Worm (Caenorhabditis elegans) whole organism, midembryonic: ENCODE data around the gene D1053.3.
A peak's percentile ranks its signal among the peaks of the same experiment; 100 is the strongest.

Experiments
- T22C8.4 ChIP-seq: fragments of 200-800 bp; sonication (Bioruptor generic); IDR thresholded peaks from 2 replicates; pipeline ENCODE4 v1.3.6; 2022; ENCODE audit warnings: missing genetic modification characterization, missing compliant biosample characterization
- cog-1 ChIP-seq: sonication (generic microtip); optimal IDR thresholded peaks from 2 replicates; lab custom pipeline; 2016; ENCODE audit warnings: missing genetic modification characterization, missing compliant biosample characterization
- flt-1 ChIP-seq: fragments of 200-800 bp; sonication (Bioruptor generic); IDR thresholded peaks from 2 replicates; pipeline ENCODE4 v1.3.6; 2022; ENCODE audit warnings: missing genetic modification characterization, missing compliant biosample characterization
- klf-2 ChIP-seq: fragments of 200-800 bp; sonication (Bioruptor generic); conservative IDR thresholded peaks from 2 replicates; pipeline ENCODE4 v1.3.6; 2022; ENCODE audit warnings: missing genetic modification reagents, missing genetic modification characterization, missing compliant biosample characterization
- med-1 ChIP-seq: sonication (generic microtip); optimal IDR thresholded peaks from 2 replicates; lab custom pipeline; 2017; ENCODE audit warnings: missing genetic modification characterization, mild to moderate bottlenecking, missing compliant biosample characterization, antibody characterized with exemption, missing genetic modification reagents; ENCODE audit not compliant: insufficient read depth
- ref-1 ChIP-seq: fragments of 200-800 bp; sonication (Bioruptor generic); conservative IDR thresholded peaks from 2 replicates; pipeline ENCODE4 v1.3.6; 2022; ENCODE audit warnings: missing genetic modification reagents, missing genetic modification characterization, missing compliant biosample characterization
- tab-1 ChIP-seq: fragments of 200-800 bp; sonication (Bioruptor generic); IDR thresholded peaks from 2 replicates; pipeline ENCODE4 v1.3.6; 2022; ENCODE audit warnings: missing genetic modification characterization, missing compliant biosample characterization
- ztf-23 ChIP-seq: fragments of 200-800 bp; sonication (Bioruptor generic); IDR thresholded peaks from 2 replicates; pipeline ENCODE4 v1.3.6; 2022; ENCODE audit warnings: missing genetic modification reagents, missing genetic modification characterization, missing compliant biosample characterization
- ztf-29 ChIP-seq: fragments of 200-800 bp; sonication (Bioruptor generic); IDR thresholded peaks from 2 replicates; pipeline ENCODE4 v1.3.6; 2022; ENCODE audit warnings: missing genetic modification reagents, missing genetic modification characterization, missing compliant biosample characterization

The D1053.3 gene

DNA sequence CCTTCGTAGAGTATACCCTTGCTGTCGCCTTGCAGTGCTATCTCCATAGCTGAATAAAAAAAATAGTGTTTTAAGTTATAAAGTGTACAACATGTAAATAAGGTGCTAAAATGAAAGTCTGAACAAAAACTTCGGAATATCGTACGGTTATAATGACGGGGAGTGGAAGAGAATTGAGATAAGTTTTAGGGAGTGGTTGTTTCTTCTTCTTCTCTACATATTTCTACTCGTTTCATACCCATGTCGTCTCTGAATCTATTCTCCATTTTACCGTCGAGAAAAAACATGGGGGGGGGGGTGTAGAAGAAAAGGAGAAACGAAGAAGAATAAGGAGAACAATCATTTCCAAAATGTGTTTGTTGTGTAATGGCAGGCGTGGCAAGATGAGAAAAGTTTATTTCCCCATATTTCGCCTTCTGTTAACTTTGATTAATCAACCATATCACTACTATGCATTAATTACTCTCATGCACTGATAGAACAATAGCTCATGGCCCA lies 20.4 kb downstream of the D1053.3 start, which contains the start of gene C44C10.9:
C44C10.9 (minus strand) TSS at position 51 of the 498 bp plus-strand sequence.
- no peak for TF ChIP-seq tab-1 (GFP tag; lab: Robert Waterston, UW)
- no peak for TF ChIP-seq cog-1 (tag; lab: Kevin White, UChicago)
- TF ChIP-seq flt-1 (GFP tag; lab: Robert Waterston, UW): no peak
- TF ChIP-seq ztf-29 (GFP tag; lab: Robert Waterston, UW): no peak
- no peak for TF ChIP-seq klf-2 (GFP tag; lab: Robert Waterston, UW)
- no peak for TF ChIP-seq ref-1 (GFP tag; lab: Robert Waterston, UW)
- TF ChIP-seq med-1 (GFP tag; lab: Kevin White, UChicago): no peak
- TF ChIP-seq T22C8.4 (GFP tag; lab: Robert Waterston, UW): no peak
- TF ChIP-seq ztf-23 (GFP tag; lab: Robert Waterston, UW): no peak

DNA sequence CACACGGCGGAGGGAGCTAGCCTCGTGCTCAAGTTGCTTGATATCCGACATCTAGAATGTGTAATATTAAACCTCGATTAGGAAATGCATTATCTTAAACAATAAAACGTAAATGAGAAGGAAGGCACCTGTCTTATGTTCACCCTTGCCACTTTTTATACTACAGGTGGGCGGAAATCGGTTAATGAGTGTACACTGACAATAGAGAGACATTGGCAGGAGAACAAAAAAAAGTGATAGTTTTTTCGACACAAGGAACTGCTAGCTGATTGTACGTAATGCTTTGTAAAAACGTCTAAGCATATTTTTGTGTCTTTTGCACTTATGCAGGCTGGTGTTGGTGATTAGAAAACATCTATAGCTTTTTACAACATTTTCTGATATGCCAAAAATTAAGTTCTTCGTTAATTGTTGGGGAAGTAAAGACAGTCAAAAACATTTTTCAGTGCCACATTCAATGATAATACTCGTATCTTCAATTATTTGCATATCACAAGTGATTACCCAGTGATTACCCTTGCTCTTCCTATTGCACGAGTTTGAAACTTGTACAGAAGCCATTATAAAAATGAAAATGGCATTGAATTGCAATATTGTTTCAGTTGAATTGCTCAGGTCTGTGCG lies 24.6 kb downstream of the D1053.3 start, which contains the start of gene col-180:
col-180 (minus strand) TSS at position 51 of the 624 bp plus-strand sequence.
- TF ChIP-seq klf-2 (GFP tag; lab: Robert Waterston, UW) (no peak), cog-1 (tag; lab: Kevin White, UChicago) (no peak), ref-1 (GFP tag; lab: Robert Waterston, UW) (no peak), ztf-29 (GFP tag; lab: Robert Waterston, UW) (no peak), med-1 (GFP tag; lab: Kevin White, UChicago) (no peak), T22C8.4 (GFP tag; lab: Robert Waterston, UW) (no peak), tab-1 (GFP tag; lab: Robert Waterston, UW) (no peak), ztf-23 (GFP tag; lab: Robert Waterston, UW) (no peak), flt-1 (GFP tag; lab: Robert Waterston, UW) (no peak)

DNA sequence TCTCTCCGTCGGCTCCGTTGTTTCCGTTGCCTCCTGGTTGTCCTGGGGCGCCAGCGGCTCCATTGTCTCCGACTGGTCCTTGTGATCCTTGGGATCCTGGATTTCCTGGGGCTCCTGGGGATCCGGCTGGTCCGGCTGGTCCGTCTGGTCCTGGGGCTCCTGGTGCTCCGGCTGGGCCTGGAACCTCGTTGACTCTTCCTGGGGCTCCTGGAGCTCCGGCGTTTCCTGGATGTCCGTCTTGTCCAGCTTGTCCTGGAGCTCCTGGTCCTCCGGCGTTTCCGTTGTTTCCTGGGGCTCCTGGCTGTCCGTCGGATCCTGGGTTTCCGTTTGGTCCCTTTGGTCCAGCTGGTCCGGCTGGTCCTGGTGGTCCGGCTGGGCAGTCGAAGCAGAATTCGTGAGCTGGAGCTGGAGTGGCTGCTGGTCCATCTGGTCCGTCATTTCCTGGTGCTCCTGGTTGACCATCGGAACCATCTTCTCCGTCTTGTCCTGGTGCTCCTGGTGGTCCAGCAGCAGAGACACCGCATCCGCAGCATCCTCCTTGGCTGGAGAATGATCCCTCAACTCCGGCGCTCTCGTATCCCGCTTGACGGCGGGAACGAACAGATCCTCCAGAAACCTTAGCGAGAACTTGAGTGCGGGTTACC lies 25.4 kb downstream of the D1053.3 start:
- TF ChIP-seq klf-2 (GFP tag; lab: Robert Waterston, UW) (no peak), T22C8.4 (GFP tag; lab: Robert Waterston, UW) (no peak), tab-1 (GFP tag; lab: Robert Waterston, UW) (no peak), ref-1 (GFP tag; lab: Robert Waterston, UW) (no peak), flt-1 (GFP tag; lab: Robert Waterston, UW) (no peak), ztf-29 (GFP tag; lab: Robert Waterston, UW) (no peak), med-1 (GFP tag; lab: Kevin White, UChicago) (no peak), ztf-23 (GFP tag; lab: Robert Waterston, UW) (no peak), cog-1 (tag; lab: Kevin White, UChicago) (no peak)

DNA sequence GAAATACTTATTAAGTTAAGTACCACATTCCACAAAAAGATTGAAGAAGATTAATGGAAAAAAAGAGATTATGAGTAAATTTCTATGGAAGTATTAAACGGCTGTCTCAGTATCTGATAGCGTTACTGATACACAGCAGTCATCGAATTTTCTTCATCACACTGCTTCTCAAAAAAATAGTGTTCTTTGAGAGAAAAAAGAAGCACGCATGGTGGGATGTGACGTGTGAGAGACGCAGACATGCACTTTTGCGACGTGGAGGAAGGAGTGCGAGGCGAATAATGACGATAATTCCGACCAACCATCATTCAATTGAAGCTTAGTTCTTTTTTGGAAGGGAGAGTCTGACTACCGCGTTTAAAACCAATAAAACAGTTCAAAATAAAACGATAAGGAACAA lies 26.7 kb downstream of the D1053.3 start, which contains the start of gene C44C10.11:
C44C10.11 (minus strand) TSS at position 115 of the 400 bp plus-strand sequence.
- TF ChIP-seq T22C8.4 (GFP tag; lab: Robert Waterston, UW): no peak
- no peak for TF ChIP-seq ref-1 (GFP tag; lab: Robert Waterston, UW)

DNA sequence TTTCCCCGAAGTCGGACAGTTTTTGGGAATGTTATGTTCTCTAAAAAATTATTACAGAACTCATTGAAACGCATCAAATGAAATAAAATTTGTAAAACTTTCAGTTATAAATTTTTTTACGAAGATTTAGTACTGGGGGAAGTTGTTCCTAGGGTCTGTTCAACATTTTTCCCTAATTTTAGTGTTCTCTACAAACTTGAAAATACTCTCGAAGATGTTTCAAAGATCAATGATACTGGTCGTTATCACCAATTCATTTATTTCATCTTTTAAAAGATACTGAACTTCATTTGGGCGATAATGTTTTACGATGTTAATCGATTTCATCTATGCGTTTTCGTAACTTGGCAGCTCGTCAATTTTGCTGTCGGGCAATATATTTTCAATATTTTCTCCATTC lies 34.7 kb downstream of the D1053.3 start, which contains the start of gene C44C10.3:
C44C10.3 (plus strand) TSS at position 301 of the 400 bp plus-strand sequence.
- no peak for TF ChIP-seq tab-1 (GFP tag; lab: Robert Waterston, UW)
- TF ChIP-seq cog-1 (tag; lab: Kevin White, UChicago): no peak
- TF ChIP-seq ref-1 (GFP tag; lab: Robert Waterston, UW): no peak

DNA sequence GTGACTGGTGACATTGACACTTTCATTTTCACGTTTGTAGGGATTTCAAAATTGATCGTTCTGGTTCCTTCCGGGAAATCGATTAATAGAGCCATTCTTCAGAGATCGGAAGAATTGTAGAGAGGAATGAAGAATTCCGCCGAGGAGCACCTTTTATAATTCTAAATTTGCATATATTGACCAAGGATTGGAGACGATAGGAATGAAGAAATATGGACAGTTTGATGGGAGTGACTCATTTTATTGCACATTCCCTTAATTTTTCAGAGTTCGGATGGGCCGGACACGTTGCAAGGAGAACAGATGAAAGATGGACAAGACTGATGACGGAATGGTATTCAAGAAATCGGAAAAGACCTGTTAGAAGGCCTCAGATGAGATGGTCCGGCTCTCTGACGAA lies 36.7 kb downstream of the D1053.3 start, which contains the start of gene C44C10.15:
C44C10.15 (minus strand) TSS at position 101 of the 400 bp plus-strand sequence.
- TF ChIP-seq klf-2 (GFP tag; lab: Robert Waterston, UW) (no peak), med-1 (GFP tag; lab: Kevin White, UChicago) (no peak), T22C8.4 (GFP tag; lab: Robert Waterston, UW) (no peak), ztf-29 (GFP tag; lab: Robert Waterston, UW) (no peak), ref-1 (GFP tag; lab: Robert Waterston, UW) (no peak), cog-1 (tag; lab: Kevin White, UChicago) (no peak), flt-1 (GFP tag; lab: Robert Waterston, UW) (no peak), tab-1 (GFP tag; lab: Robert Waterston, UW) (no peak), ztf-23 (GFP tag; lab: Robert Waterston, UW) (no peak)

DNA sequence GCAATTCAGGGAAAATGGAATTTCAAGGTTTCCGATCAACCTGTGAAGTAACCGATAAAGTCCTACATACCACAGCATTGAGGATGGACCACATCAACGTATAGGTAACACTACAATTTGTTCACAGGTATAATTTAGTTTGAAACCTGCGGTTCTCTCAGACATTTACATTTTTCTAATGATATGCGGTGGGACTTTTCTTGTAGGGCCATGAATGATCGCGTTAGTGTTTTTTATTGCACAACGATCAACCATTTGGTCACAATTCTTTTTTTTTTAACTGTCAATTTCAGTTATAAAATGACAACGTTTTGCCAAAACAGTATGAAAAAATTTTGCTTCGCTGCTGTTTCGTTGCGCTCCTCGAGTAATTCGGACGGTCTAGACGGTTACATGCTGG lies 40.3 kb downstream of the D1053.3 start, which contains the start of gene C44C10.12:
C44C10.12 (plus strand) TSS at position 301 of the 400 bp plus-strand sequence.
- TF ChIP-seq tab-1 (GFP tag; lab: Robert Waterston, UW) (no peak), cog-1 (tag; lab: Kevin White, UChicago) (no peak), T22C8.4 (GFP tag; lab: Robert Waterston, UW) (no peak), ztf-29 (GFP tag; lab: Robert Waterston, UW) (no peak), ref-1 (GFP tag; lab: Robert Waterston, UW) (no peak), flt-1 (GFP tag; lab: Robert Waterston, UW) (no peak), med-1 (GFP tag; lab: Kevin White, UChicago) (no peak), klf-2 (GFP tag; lab: Robert Waterston, UW) (no peak), ztf-23 (GFP tag; lab: Robert Waterston, UW) (no peak)

DNA sequence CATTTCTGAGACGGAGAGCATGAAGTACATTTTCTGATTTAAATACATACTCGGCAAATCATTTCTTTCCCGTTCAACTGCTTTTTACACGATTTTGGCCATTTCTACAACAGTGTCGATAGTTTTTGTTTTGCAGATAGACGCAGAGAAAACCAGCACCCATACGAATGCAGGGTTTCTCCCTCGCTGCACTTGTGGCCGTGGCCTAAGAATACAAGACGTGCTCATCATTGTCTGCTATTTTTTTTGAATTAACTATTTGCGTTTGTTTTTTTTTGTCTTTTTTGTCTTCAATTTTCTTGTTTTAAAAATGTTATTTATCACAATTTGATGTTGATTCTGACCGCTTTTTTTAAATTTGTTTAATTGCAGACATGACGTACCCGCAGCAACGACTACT lies 43.9 kb downstream of the D1053.3 start, which contains the start of gene smcl-1:
smcl-1 (plus strand) TSS at position 373 of the 400 bp plus-strand sequence.
- TF ChIP-seq flt-1 (GFP tag; lab: Robert Waterston, UW) (no peak), T22C8.4 (GFP tag; lab: Robert Waterston, UW) (no peak), ztf-23 (GFP tag; lab: Robert Waterston, UW) (no peak), cog-1 (tag; lab: Kevin White, UChicago) (peak; percentile 16), med-1 (GFP tag; lab: Kevin White, UChicago) (no peak), ztf-29 (GFP tag; lab: Robert Waterston, UW) (no peak), klf-2 (GFP tag; lab: Robert Waterston, UW) (no peak), ref-1 (GFP tag; lab: Robert Waterston, UW) (no peak), tab-1 (GFP tag; lab: Robert Waterston, UW) (no peak)
